Worm (Caenorhabditis elegans): Measurements from ENCODE around the gene F52H2.5.

Gene F52H2.5

DNA sequence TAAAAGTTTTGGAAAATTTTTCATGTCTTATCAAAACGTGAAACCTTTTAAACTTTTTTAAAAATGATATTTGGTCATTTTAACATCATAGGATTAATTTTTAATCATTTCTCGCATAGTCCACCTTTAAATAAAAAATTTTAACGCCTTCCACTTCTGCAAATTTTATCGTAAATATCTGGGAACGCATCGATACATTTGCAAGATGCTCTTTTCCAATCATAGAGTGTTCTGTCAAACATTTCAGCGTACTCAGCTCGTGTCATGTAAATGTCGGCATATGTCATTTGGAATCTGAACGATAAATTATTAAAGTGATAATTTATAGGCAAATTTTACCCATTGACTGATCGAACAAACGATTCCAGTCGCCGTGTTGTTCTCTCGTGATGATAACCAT, at the start of gene F52H2.5:
F52H2.5 (minus strand) TSS at position 101 of the 400 bp plus-strand sequence.
- TF ChIP-seq mab-5 (tag; optimal IDR thresholded peaks at IDR 0.05) (no peak), elt-3 (tag; optimal IDR thresholded peaks at IDR 0.05) (no peak), blmp-1 (tag; optimal IDR thresholded peaks at IDR 0.05) (no peak), mep-1 (tag; optimal IDR thresholded peaks at IDR 0.05) (no peak), sem-2 (GFP tag; optimal IDR thresholded peaks at IDR 0.05) (no peak)

DNA sequence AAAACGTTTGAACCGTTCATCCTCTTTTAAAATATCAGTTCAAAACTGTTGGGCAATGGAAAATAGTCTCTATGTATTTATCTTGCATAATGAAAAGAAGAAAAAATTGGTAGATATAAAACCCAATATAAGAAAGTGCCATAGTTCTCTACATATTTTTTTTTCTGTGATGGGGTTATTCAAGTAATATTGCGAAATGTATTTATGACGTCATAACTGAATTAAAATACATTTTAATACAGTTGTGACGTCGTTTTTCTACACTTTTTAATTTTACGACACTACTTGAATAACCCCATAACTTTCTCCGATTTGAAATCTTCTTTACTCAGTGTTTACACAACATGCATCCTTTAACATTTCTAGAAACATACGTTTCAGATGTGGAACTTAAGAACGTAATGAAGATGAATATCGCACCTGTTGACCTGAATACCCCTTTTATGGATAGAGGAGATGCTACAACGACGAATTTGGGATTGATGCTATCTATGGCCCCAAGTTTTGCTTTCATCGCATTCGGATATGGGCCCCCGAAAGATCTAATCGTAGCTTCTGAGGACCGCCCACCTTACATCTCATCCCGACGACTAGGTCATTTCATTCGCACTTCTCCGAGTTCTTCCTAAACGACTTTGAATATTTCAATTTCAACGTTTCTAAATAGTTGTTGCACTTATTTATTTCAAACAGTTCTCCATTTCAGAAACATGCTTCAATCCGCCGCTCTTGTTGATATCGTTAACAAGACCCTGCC, 47.8 kb upstream of the F52H2.5 start, which contains the start of gene T03G6.1:
T03G6.1 (plus strand) TSS at position 707 of the 757 bp plus-strand sequence.
- no peak for TF ChIP-seq hlh-1 (tag; optimal IDR thresholded peaks at IDR 0.05)
- TF ChIP-seq mab-5 (tag; optimal IDR thresholded peaks at IDR 0.05) = no peak
- no peak for TF ChIP-seq unc-120 (tag; optimal IDR thresholded peaks at IDR 0.05; ENCODE audit: poor library complexity, severe bottlenecking)
- no peak for TF ChIP-seq sptf-1 (tag; optimal IDR thresholded peaks at IDR 0.05)
- no peak for TF ChIP-seq bed-3 (GFP tag; optimal IDR thresholded peaks at IDR 0.05)
- TF ChIP-seq nhr-28 (tag; optimal IDR thresholded peaks at IDR 0.05) = no peak
- TF ChIP-seq elt-1 (tag; optimal IDR thresholded peaks at IDR 0.05; ENCODE audit: borderline replicate concordance, insufficient read depth) = peak; percentile 72
- TF ChIP-seq nhr-2 (tag; optimal IDR thresholded peaks at IDR 0.05) = no peak
- no peak for TF ChIP-seq mep-1 (tag; optimal IDR thresholded peaks at IDR 0.05)
- TF ChIP-seq nhr-76 (tag; optimal IDR thresholded peaks at IDR 0.05) = no peak
- no peak for TF ChIP-seq unc-62 (GFP tag; optimal IDR thresholded peaks at IDR 0.05)
- TF ChIP-seq zip-8 (tag; optimal IDR thresholded peaks at IDR 0.05) = peak; percentile 88
- TF ChIP-seq ceh-39 (tag; optimal IDR thresholded peaks at IDR 0.05) = no peak
- no peak for TF ChIP-seq pha-4 (tag; optimal IDR thresholded peaks at IDR 0.05)
- no peak for TF ChIP-seq blmp-1 (tag; optimal IDR thresholded peaks at IDR 0.05)

DNA sequence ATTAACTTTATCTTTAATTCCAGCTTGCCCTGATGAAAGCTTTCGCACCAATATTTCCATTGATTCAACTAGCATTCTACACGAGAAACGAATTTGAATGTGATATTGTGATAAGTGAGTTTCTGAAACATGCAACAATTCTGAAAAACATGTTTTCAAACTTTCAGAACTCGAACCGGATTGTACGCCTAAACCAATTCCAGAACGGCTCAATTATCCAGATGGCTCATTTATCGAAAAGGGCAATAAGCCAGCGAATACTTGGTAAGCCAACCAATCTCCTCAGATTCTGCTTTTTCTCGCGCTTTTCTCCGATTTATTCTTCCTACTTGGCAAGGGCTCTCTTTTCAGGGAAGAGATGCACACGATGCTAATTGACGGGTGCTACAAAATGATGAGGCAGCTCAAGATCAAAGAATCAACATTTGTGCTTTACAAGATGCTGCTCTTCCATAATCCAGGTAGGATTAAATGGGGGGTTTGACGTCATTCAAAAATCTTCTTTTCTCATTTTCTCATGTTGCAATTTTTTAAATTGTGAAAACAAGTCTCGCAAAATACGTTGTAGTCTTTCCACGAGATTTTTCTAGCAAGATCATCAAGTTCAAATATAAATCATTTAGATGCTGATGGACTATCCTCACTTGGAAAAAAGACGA, 44.6 kb upstream of the F52H2.5 start:
- TF ChIP-seq blmp-1 (tag; optimal IDR thresholded peaks at IDR 0.05) (no peak), snpc-4 (tag; optimal IDR thresholded peaks at IDR 0.05) (no peak), flh-1 (GFP tag; optimal IDR thresholded peaks at IDR 0.05) (no peak), M03D4.4 (tag; optimal IDR thresholded peaks at IDR 0.05) (no peak), ces-1 (GFP tag; optimal IDR thresholded peaks at IDR 0.05) (peak; percentile 40)

DNA sequence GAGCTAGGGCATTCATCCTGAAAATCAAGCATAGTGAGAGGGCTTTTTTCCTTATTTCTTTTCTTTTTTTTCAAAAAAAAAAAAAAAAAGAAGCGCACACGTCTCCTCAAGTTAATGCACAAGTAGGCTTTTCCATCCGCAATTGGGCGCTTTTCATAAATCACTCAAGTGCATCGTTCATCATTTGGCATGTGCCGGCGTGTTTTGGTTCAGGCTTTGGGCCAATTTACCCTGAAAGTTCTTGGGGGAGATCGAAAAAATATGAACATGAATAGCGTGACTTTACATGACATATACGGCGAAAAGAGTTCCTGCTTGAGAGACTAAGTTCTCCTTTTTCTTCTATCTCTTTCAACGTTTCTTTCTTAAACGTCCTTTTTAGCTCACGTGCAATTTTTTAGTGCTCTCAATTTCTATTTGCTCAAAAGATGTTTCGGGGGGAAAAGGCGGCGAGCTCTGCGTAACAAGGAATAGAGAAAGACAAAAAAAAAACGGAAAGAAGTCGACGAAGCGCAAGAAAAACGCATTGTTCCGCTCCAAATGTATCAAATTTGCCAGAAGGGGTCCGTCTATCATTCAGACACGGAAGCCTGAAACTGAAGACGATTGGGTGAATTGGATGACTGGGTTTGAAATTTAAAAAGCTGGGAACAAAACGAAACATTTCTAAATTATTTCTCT, 41.3 kb upstream of the F52H2.5 start:
- no peak for TF ChIP-seq mep-1 (tag; optimal IDR thresholded peaks at IDR 0.05)

DNA sequence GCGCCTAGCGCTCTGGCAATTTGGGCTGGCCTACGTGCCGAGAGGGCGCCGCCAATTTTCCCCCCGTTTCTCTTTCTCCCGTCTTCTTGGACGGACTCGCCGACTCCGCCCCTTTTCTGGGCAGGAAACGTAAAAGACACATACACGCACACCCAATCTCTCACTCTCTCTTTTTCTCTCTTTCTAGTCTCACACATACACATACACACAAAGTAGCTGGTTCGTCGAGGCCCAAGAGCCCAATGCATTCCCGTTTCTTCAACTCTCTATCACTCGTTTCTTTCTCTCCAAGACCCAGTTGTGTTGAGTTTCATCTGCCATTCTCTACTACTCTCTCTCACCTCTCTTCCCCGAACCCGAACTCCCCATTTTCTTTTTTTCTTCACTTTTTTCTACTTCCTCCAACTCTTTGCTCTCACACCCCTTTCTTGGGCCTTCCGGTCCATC, 39.0 kb upstream of the F52H2.5 start:
- TF ChIP-seq lsy-2 (tag; optimal IDR thresholded peaks at IDR 0.05) (peak; percentile 7), unc-39 (tag; optimal IDR thresholded peaks at IDR 0.05) (no peak), unc-120 (tag; optimal IDR thresholded peaks at IDR 0.05; ENCODE audit: poor library complexity, severe bottlenecking) (peak; percentile 100), drap-1 (GFP tag; optimal IDR thresholded peaks at IDR 0.05) (no peak), ham-2 (GFP tag; optimal IDR thresholded peaks at IDR 0.05) (no peak), sptf-1 (tag; optimal IDR thresholded peaks at IDR 0.05) (peak; percentile 43), M03D4.4 (tag; optimal IDR thresholded peaks at IDR 0.05) (no peak), bed-3 (GFP tag; optimal IDR thresholded peaks at IDR 0.05) (no peak), unc-62 (GFP tag; optimal IDR thresholded peaks at IDR 0.05) (peak; percentile 44), mls-2 (tag; optimal IDR thresholded peaks at IDR 0.05) (peak; percentile 47), ces-1 (GFP tag; optimal IDR thresholded peaks at IDR 0.05) (peak; percentile 36)

DNA sequence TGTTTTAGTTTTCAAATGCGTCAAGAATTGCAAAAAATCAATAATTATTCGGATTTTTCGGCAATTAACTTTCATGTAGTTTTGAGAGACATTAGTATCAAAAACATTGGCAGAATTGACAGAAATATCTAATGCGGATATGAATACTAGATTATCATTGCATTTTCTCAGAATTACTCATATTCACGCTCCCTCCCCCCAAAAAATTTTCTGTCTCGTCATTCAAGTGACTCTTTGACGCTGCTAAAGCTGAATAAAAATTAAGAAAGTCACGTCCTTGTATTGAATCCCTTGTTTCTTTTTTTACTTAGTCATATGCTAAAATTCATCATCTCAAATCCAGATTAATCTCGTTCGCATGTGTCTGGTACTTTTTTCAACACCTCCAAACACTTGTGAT, 36.7 kb upstream of the F52H2.5 start:
- no peak for TF ChIP-seq sem-2 (GFP tag; optimal IDR thresholded peaks at IDR 0.05)
- TF ChIP-seq mab-5 (tag; optimal IDR thresholded peaks at IDR 0.05) = no peak
- TF ChIP-seq nhr-12 (tag; optimal IDR thresholded peaks at IDR 0.05) = no peak
- TF ChIP-seq hlh-1 (tag; optimal IDR thresholded peaks at IDR 0.05) = no peak
- no peak for TF ChIP-seq ham-2 (GFP tag; optimal IDR thresholded peaks at IDR 0.05)
- TF ChIP-seq nhr-76 (tag; optimal IDR thresholded peaks at IDR 0.05) = no peak
- TF ChIP-seq lsy-2 (tag; optimal IDR thresholded peaks at IDR 0.05) = no peak
- no peak for TF ChIP-seq sptf-1 (tag; optimal IDR thresholded peaks at IDR 0.05)
- no peak for TF ChIP-seq blmp-1 (tag; optimal IDR thresholded peaks at IDR 0.05)
- no peak for TF ChIP-seq ceh-83 (GFP tag; optimal IDR thresholded peaks at IDR 0.05)
- no peak for TF ChIP-seq ztf-11 (tag; optimal IDR thresholded peaks at IDR 0.05)
- TF ChIP-seq mls-2 (tag; optimal IDR thresholded peaks at IDR 0.05) = no peak
- TF ChIP-seq unc-39 (tag; optimal IDR thresholded peaks at IDR 0.05) = no peak
- no peak for TF ChIP-seq flh-1 (GFP tag; optimal IDR thresholded peaks at IDR 0.05)
